Fruit fly (Drosophila melanogaster) whole organism, embryonic: ENCODE results near the gene CG3726.

Experiments used
- Antp ChIP-seq: fragments of 200-800 bp; sonication (Bioruptor generic); optimal IDR thresholded peaks from 3 replicates; lab custom pipeline; 2016; ENCODE audit warnings: missing biosample characterization, missing genetic modification characterization
- Blimp-1 ChIP-seq: fragments of 200-800 bp; sonication (Bioruptor generic); optimal IDR thresholded peaks from 3 replicates; lab custom pipeline; 2018; ENCODE audit warnings: missing biosample characterization, missing genetic modification characterization, mild to moderate bottlenecking, moderate library complexity, missing genetic modification reagents
- CG10366 ChIP-seq: fragments of 200-800 bp; sonication (Bioruptor generic); IDR thresholded peaks from 2 replicates; pipeline ENCODE4 v1.3.6; 2022; ENCODE audit warnings: missing biosample characterization, missing genetic modification characterization
- CG10431 ChIP-seq: fragments of 200-800 bp; sonication (Bioruptor generic); optimal IDR thresholded peaks from 3 replicates; lab custom pipeline; 2018; ENCODE audit warnings: missing biosample characterization, mild to moderate bottlenecking, missing genetic modification characterization
- CG10979 ChIP-seq: fragments of 200-800 bp; sonication (Bioruptor generic); optimal IDR thresholded peaks from 2 replicates; lab custom pipeline; 2018; ENCODE audit warnings: missing biosample characterization, mild to moderate bottlenecking, missing genetic modification characterization, moderate library complexity
- CG12659 ChIP-seq: fragments of 200-800 bp; sonication (Bioruptor generic); optimal IDR thresholded peaks from 3 replicates; lab custom pipeline; 2017; ENCODE audit warnings: mild to moderate bottlenecking, missing biosample characterization, missing genetic modification reagents, missing genetic modification characterization
- CG15696 ChIP-seq: fragments of 200-800 bp; sonication (Bioruptor generic); optimal IDR thresholded peaks from 2 replicates; lab custom pipeline; 2019; ENCODE audit warnings: missing biosample characterization, mild to moderate bottlenecking, missing genetic modification characterization, moderate library complexity
- CG16815 ChIP-seq: fragments of 200-800 bp; sonication (Bioruptor generic); optimal IDR thresholded peaks from 3 replicates; lab custom pipeline; 2017; ENCODE audit warnings: missing biosample characterization, mild to moderate bottlenecking, missing genetic modification characterization
- CG17186 ChIP-seq: fragments of 200-800 bp; sonication (Bioruptor generic); optimal IDR thresholded peaks from 3 replicates; lab custom pipeline; 2017; ENCODE audit warnings: missing biosample characterization, missing genetic modification reagents, missing genetic modification characterization
- CG17361 ChIP-seq: fragments of 200-800 bp; sonication (Bioruptor generic); IDR thresholded peaks from 3 replicates; pipeline ENCODE4 v1.3.6; 2022; ENCODE audit warnings: missing biosample characterization, missing genetic modification characterization
- CG2199 ChIP-seq: fragments of 200-800 bp; sonication (Bioruptor generic); IDR thresholded peaks from 3 replicates; pipeline ENCODE4 v1.3.6; 2022; ENCODE audit warnings: missing biosample characterization, missing genetic modification characterization
- CG32772 ChIP-seq: fragments of 200-800 bp; sonication (Bioruptor generic); IDR thresholded peaks from 2 replicates; pipeline ENCODE4 v1.3.6; 2022; ENCODE audit warnings: missing biosample characterization, missing genetic modification characterization
- CG34224 ChIP-seq: fragments of 200-800 bp; sonication (Bioruptor generic); IDR thresholded peaks from 3 replicates; pipeline ENCODE4 v1.3.6; 2022; ENCODE audit warnings: missing biosample characterization, missing genetic modification characterization; ENCODE audit not compliant: partially characterized antibody
- CG4328 ChIP-seq: fragments of 200-800 bp; sonication (Bioruptor generic); optimal IDR thresholded peaks from 3 replicates; lab custom pipeline; 2017; ENCODE audit warnings: missing biosample characterization, missing genetic modification reagents, missing genetic modification characterization
- CG4854 ChIP-seq: fragments of 200-800 bp; sonication (Bioruptor generic); optimal IDR thresholded peaks from 2 replicates; lab custom pipeline; 2016; ENCODE audit warnings: missing biosample characterization, missing genetic modification characterization, inconsistent platforms
- CG6654 ChIP-seq: fragments of 200-800 bp; sonication (Bioruptor generic); optimal IDR thresholded peaks from 2 replicates; lab custom pipeline; 2017; ENCODE audit warnings: missing biosample characterization, mild to moderate bottlenecking, missing genetic modification characterization
- CG8290 ChIP-seq, 3 experiments: fragments of 200-800 bp; sonication (Bioruptor generic); optimal IDR thresholded peaks; 2 replicates each; lab custom pipeline; 2016 to 2019; ENCODE audit warnings: missing biosample characterization in 3 of 3, missing genetic modification characterization in 3 of 3, mild to moderate bottlenecking in 2 of 3, moderate library complexity in 1 of 3
- CG9797 ChIP-seq: fragments of 200-800 bp; sonication (Bioruptor generic); optimal IDR thresholded peaks from 3 replicates; lab custom pipeline; 2018; ENCODE audit warnings: missing biosample characterization, mild to moderate bottlenecking, missing genetic modification characterization
- Dbx ChIP-seq: fragments of 200-800 bp; sonication (Bioruptor generic); IDR thresholded peaks from 3 replicates; pipeline ENCODE4 v1.3.6; 2022; ENCODE audit warnings: missing biosample characterization, missing genetic modification characterization
- Dek ChIP-seq: fragments of 200-800 bp; sonication (Bioruptor generic); optimal IDR thresholded peaks from 3 replicates; lab custom pipeline; 2019; ENCODE audit warnings: missing biosample characterization, mild to moderate bottlenecking, missing genetic modification characterization, moderate library complexity
- E2f1 ChIP-seq: fragments of 200-800 bp; sonication (Bioruptor generic); IDR thresholded peaks from 2 replicates; pipeline ENCODE4 v1.3.6; 2022; ENCODE audit warnings: missing biosample characterization, missing genetic modification characterization
- Elba2 ChIP-seq: fragments of 200-800 bp; sonication (Bioruptor generic); optimal IDR thresholded peaks from 3 replicates; lab custom pipeline; 2016; ENCODE audit warnings: missing biosample characterization, missing genetic modification characterization
- Ets97D ChIP-seq: fragments of 200-800 bp; sonication (Bioruptor generic); optimal IDR thresholded peaks from 3 replicates; lab custom pipeline; 2016; ENCODE audit warnings: missing biosample characterization, missing genetic modification characterization
- HmgZ ChIP-seq: fragments of 200-800 bp; sonication (Bioruptor generic); optimal IDR thresholded peaks from 2 replicates; lab custom pipeline; 2018; ENCODE audit warnings: missing biosample characterization, mild to moderate bottlenecking, missing genetic modification characterization
- Six4 ChIP-seq: fragments of 200-800 bp; sonication (Bioruptor generic); optimal IDR thresholded peaks from 2 replicates; lab custom pipeline; 2016; ENCODE audit warnings: missing biosample characterization, missing genetic modification characterization
- Tbp ChIP-seq: fragments of >200 bp; optimal IDR thresholded peaks from 2 replicates; lab custom pipeline; 2018; ENCODE audit warnings: missing biosample characterization, missing genetic modification characterization
- Vsx1 ChIP-seq: fragments of 200-800 bp; sonication (Bioruptor generic); optimal IDR thresholded peaks from 2 replicates; lab custom pipeline; 2017; ENCODE audit warnings: missing biosample characterization, mild to moderate bottlenecking, missing genetic modification characterization, missing genetic modification reagents
- cad ChIP-seq: fragments of >200 bp; optimal IDR thresholded peaks from 2 replicates; lab custom pipeline; 2017; ENCODE audit warnings: missing biosample characterization, missing genetic modification characterization
- chinmo ChIP-seq: fragments of 200-800 bp; sonication (Bioruptor generic); IDR thresholded peaks from 4 replicates; pipeline ENCODE4 v1.3.6; 2022; ENCODE audit warnings: missing biosample characterization, missing genetic modification characterization; ENCODE audit not compliant: partially characterized antibody
- crp ChIP-seq, 2 experiments: fragments of 200-800 bp; sonication (Bioruptor generic); optimal IDR thresholded peaks; 2 replicates in 1 of 2; 3 replicates in 1 of 2; lab custom pipeline; 2017; ENCODE audit warnings: missing biosample characterization in 2 of 2, missing genetic modification characterization in 2 of 2, mild to moderate bottlenecking in 1 of 2, moderate library complexity in 1 of 2
- disco-r ChIP-seq: fragments of 200-800 bp; sonication (Bioruptor generic); optimal IDR thresholded peaks from 2 replicates; lab custom pipeline; 2016; ENCODE audit warnings: missing biosample characterization, missing genetic modification characterization
- emc ChIP-seq: fragments of 200-800 bp; sonication (Bioruptor generic); optimal IDR thresholded peaks from 2 replicates; lab custom pipeline; 2016; ENCODE audit warnings: missing biosample characterization, missing genetic modification characterization
- fu2 ChIP-seq: fragments of 200-800 bp; sonication (Bioruptor generic); optimal IDR thresholded peaks from 2 replicates; lab custom pipeline; 2016; ENCODE audit warnings: missing biosample characterization, missing genetic modification characterization
- gcm ChIP-seq: fragments of 200-800 bp; sonication (Bioruptor generic); optimal IDR thresholded peaks from 2 replicates; lab custom pipeline; 2019; ENCODE audit warnings: missing biosample characterization, mild to moderate bottlenecking, missing genetic modification characterization, moderate library complexity
- her ChIP-seq: fragments of 200-800 bp; sonication (Bioruptor generic); optimal IDR thresholded peaks from 2 replicates; lab custom pipeline; 2016; ENCODE audit warnings: missing biosample characterization, missing genetic modification characterization
- kah ChIP-seq: fragments of 200-800 bp; sonication (Bioruptor generic); optimal IDR thresholded peaks from 2 replicates; lab custom pipeline; 2018; ENCODE audit warnings: missing biosample characterization, mild to moderate bottlenecking, missing genetic modification characterization
- knrl ChIP-seq: fragments of 200-800 bp; sonication (Bioruptor generic); IDR thresholded peaks from 3 replicates; pipeline ENCODE4 v1.3.6; 2022; ENCODE audit warnings: missing biosample characterization, missing genetic modification characterization; ENCODE audit not compliant: partially characterized antibody
- pb ChIP-seq: fragments of 200-800 bp; sonication (Bioruptor generic); optimal IDR thresholded peaks from 3 replicates; lab custom pipeline; 2016; ENCODE audit warnings: missing biosample characterization, missing genetic modification characterization
- pho ChIP-seq: fragments of 200-800 bp; sonication (Bioruptor generic); optimal IDR thresholded peaks from 2 replicates; lab custom pipeline; 2016; ENCODE audit warnings: missing biosample characterization, missing genetic modification characterization
- sc ChIP-seq, 3 experiments: fragments of >200 bp in 2 of 3; fragments of 200-800 bp in 1 of 3; sonication (Bioruptor generic) in 1 of 3; optimal IDR thresholded peaks; 2 replicates in 2 of 3; 3 replicates in 1 of 3; lab custom pipeline; 2017; ENCODE audit warnings: mild to moderate bottlenecking in 1 of 3, missing biosample characterization in 1 of 3, missing genetic modification characterization in 1 of 3, missing genetic modification reagents in 1 of 3
- stwl ChIP-seq: fragments of 200-800 bp; sonication (Bioruptor generic); optimal IDR thresholded peaks from 3 replicates; lab custom pipeline; 2018; ENCODE audit warnings: missing biosample characterization, mild to moderate bottlenecking, missing genetic modification characterization, moderate library complexity
- tap ChIP-seq: fragments of 200-800 bp; optimal IDR thresholded peaks from 3 replicates; lab custom pipeline; 2019; ENCODE audit warnings: missing biosample characterization, mild to moderate bottlenecking, missing genetic modification characterization, moderate library complexity
- tgo ChIP-seq: fragments of 200-800 bp; sonication (Bioruptor generic); IDR thresholded peaks from 3 replicates; pipeline ENCODE4 v1.3.6; 2022; ENCODE audit warnings: missing biosample characterization, missing genetic modification characterization
- tio ChIP-seq: fragments of 200-800 bp; sonication (Bioruptor generic); optimal IDR thresholded peaks from 2 replicates; lab custom pipeline; 2017; ENCODE audit warnings: missing biosample characterization, missing genetic modification characterization, inconsistent platforms
- twi ChIP-seq: fragments of 200-800 bp; optimal IDR thresholded peaks from 2 replicates; lab custom pipeline; 2019; ENCODE audit warnings: missing biosample characterization, mild to moderate bottlenecking, missing genetic modification characterization, moderate library complexity
- tx ChIP-seq: fragments of 200-800 bp; sonication (Bioruptor generic); optimal IDR thresholded peaks from 2 replicates; lab custom pipeline; 2016; ENCODE audit warnings: missing biosample characterization, missing genetic modification characterization
- zf30C ChIP-seq: fragments of 200-800 bp; sonication (Bioruptor generic); optimal IDR thresholded peaks from 3 replicates; lab custom pipeline; 2018; ENCODE audit warnings: missing biosample characterization, mild to moderate bottlenecking, missing genetic modification characterization

CG3726 gene

dm6 chrX:5900146-5901093 lies 16.5 kb upstream of the CG3726 start, which contains the start of gene Act5C (continued):
- TF ChIP-seq pb (GFP tag; lab: Kevin White, UChicago): peak; percentile 84
- peak; percentile 93 for TF ChIP-seq CG2199 (GFP tag; lab: Robert Waterston, UW)
- TF ChIP-seq chinmo (GFP tag; lab: Robert Waterston, UW): peak; percentile 68; the same call in 2 of the 4 replicates
- peak; percentile 96 for TF ChIP-seq CG10979
- peak; percentile 73 for TF ChIP-seq CG17186 (GFP tag; lab: Kevin White, UChicago)
- TF ChIP-seq Antp (GFP tag; lab: Kevin White, UChicago): peak; percentile 96
- peak; percentile 83 for TF ChIP-seq Ets97D
- TF ChIP-seq kah (GFP tag; lab: Kevin White, UChicago): peak; percentile 76
- TF ChIP-seq disco-r (GFP tag; lab: Kevin White, UChicago): peak; percentile 92
- TF ChIP-seq CG34224 (GFP tag; lab: Robert Waterston, UW): no peak
- TF ChIP-seq Tbp (GFP tag; lab: Kevin White, UChicago): no peak
- TF ChIP-seq CG17361 (GFP tag; lab: Robert Waterston, UW): peak; percentile 97
- peak; percentile 95 for TF ChIP-seq CG15696 (tag; lab: Kevin White, UChicago)
- peak; percentile 81 for TF ChIP-seq Vsx1 (GFP tag; lab: Kevin White, UChicago)
- peak; percentile 77 for TF ChIP-seq CG6654 (GFP tag; lab: Kevin White, UChicago)
- peak; percentile 89 for TF ChIP-seq pho (GFP tag; lab: Kevin White, UChicago)
- TF ChIP-seq HmgZ (tag; lab: Kevin White, UChicago): peak; percentile 90
- peak; percentile 89 for TF ChIP-seq tgo (GFP tag; lab: Robert Waterston, UW)
- TF ChIP-seq CG8290 (GFP tag; optimal IDR thresholded peaks at IDR 0.05; lab: Kevin White, UChicago): peak; percentile 90
- peak; percentile 11 to 99 for TF ChIP-seq CG8290 (tag; optimal IDR thresholded peaks at IDR 0.05; lab: Kevin White, UChicago)
- TF ChIP-seq Blimp-1: peak; percentile 89
- TF ChIP-seq gcm (GFP tag; lab: Kevin White, UChicago): peak; percentile 93
- peak; percentile 91 for TF ChIP-seq Dek (tag; lab: Kevin White, UChicago)
- TF ChIP-seq tx: peak; percentile 92
- TF ChIP-seq CG32772: peak; percentile 90
- peak; percentile 92 for TF ChIP-seq E2f1 (GFP tag; lab: Robert Waterston, UW)
- TF ChIP-seq CG16815: peak; percentile 92
- peak; percentile 93 for TF ChIP-seq CG4854
- TF ChIP-seq tio (GFP tag; lab: Kevin White, UChicago): peak; percentile 89
- peak; percentile 59 for TF ChIP-seq CG4328 (GFP tag; lab: Kevin White, UChicago)
- no peak for TF ChIP-seq cad (GFP tag; lab: Kevin White, UChicago)
- peak; percentile 23 to 70 for TF ChIP-seq crp (GFP tag; optimal IDR thresholded peaks at IDR 0.05; lab: Kevin White, UChicago)
- peak; percentile 91 for TF ChIP-seq CG12659 (GFP tag; lab: Kevin White, UChicago)
- peak; percentile 55 for TF ChIP-seq CG10431 (GFP tag; lab: Kevin White, UChicago)
- peak; percentile 100 for TF ChIP-seq zf30C (GFP tag; lab: Kevin White, UChicago)
- peak; percentile 42 for TF ChIP-seq CG9797 (GFP tag; lab: Kevin White, UChicago)
- peak; percentile 89; the same call in 2 of the 3 replicates for TF ChIP-seq Dbx (GFP tag; lab: Robert Waterston, UW)
- TF ChIP-seq twi (tag; lab: Kevin White, UChicago): peak; percentile 84
- TF ChIP-seq knrl: no peak
- peak; percentile 74 for TF ChIP-seq Elba2 (GFP tag; lab: Kevin White, UChicago)
- no peak for TF ChIP-seq sc (optimal IDR thresholded peaks at IDR 0.05; lab: Kevin White, UChicago)
- peak; percentile 84 for TF ChIP-seq sc (GFP tag; optimal IDR thresholded peaks at IDR 0.05; lab: Kevin White, UChicago)
- peak; percentile 92 for TF ChIP-seq her (GFP tag; lab: Kevin White, UChicago)
- TF ChIP-seq Six4: peak; percentile 91
- peak; percentile 95 for TF ChIP-seq tap (tag; lab: Kevin White, UChicago)
- peak; percentile 91 for TF ChIP-seq CG10366
- peak; percentile 85 for TF ChIP-seq fu2 (GFP tag; lab: Kevin White, UChicago)
- TF ChIP-seq stwl (tag; lab: Kevin White, UChicago): peak; percentile 66
- peak; percentile 85 for TF ChIP-seq emc (GFP tag; lab: Kevin White, UChicago)
